Fruit fly (Drosophila melanogaster): ENCODE results near the gene CG2187.

The CG2187 gene

dm6 chr3R:31724580-31725320 lies 33.7 kb downstream of the CG2187 start (continued):
- no peak for TF ChIP-seq tai (GFP tag; optimal IDR thresholded peaks at IDR 0.05)
- TF ChIP-seq rgr (GFP tag; optimal IDR thresholded peaks at IDR 0.05) = peak; percentile 31
- TF ChIP-seq Sp1 (GFP tag; optimal IDR thresholded peaks at IDR 0.05) = peak; percentile 23
- no peak for TF ChIP-seq sv (GFP tag; optimal IDR thresholded peaks at IDR 0.05)
- no peak for TF ChIP-seq Myc (optimal IDR thresholded peaks at IDR 0.05)
- TF ChIP-seq jim (GFP tag; optimal IDR thresholded peaks at IDR 0.05) = peak; percentile 16
- TF ChIP-seq Mio (GFP tag; optimal IDR thresholded peaks at IDR 0.05) = no peak
- TF ChIP-seq pan (optimal IDR thresholded peaks at IDR 0.05) = no peak
- peak; percentile 34 for TF ChIP-seq fru (GFP tag; optimal IDR thresholded peaks at IDR 0.05)
- peak; percentile 60 for TF ChIP-seq CrebA (GFP tag; optimal IDR thresholded peaks at IDR 0.05; ENCODE audit: borderline replicate concordance)
- TF ChIP-seq br (GFP tag; optimal IDR thresholded peaks at IDR 0.05) = peak; percentile 16
- TF ChIP-seq usp (GFP tag; optimal IDR thresholded peaks at IDR 0.05) = no peak
- no peak for TF ChIP-seq Hr83 (GFP tag; optimal IDR thresholded peaks at IDR 0.05; ENCODE audit: poor library complexity, severe bottlenecking)
- TF ChIP-seq CG9705 (GFP tag; optimal IDR thresholded peaks at IDR 0.05) = no peak
- no peak for TF ChIP-seq Rel (GFP tag; optimal IDR thresholded peaks at IDR 0.05)
- TF ChIP-seq Rel (tag; optimal IDR thresholded peaks at IDR 0.05) = peak; percentile 36

DNA sequence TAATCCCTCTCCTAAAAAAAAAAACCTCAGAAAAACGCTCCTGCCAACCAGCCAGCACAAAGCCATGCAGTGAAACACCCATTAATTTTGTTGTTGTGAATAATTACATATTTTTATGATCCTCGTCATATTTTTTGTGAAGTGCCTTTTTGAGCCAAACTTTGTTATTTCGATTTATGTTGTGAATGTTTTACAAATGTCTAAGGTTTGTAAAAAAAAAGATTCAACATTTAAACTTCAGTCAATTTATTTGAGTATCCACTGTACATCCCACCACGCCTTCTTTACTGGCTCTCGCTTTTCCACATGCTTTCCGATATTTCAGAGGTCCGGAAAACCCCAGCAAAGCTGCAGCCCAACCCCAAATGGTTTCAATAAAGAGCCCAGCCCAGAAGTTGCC lies 34.3 kb downstream of the CG2187 start:
- no peak for TF ChIP-seq CG32264 (GFP tag; optimal IDR thresholded peaks at IDR 0.05)
- TF ChIP-seq sage (GFP tag; optimal IDR thresholded peaks at IDR 0.05) = no peak
- no peak for TF ChIP-seq woc (GFP tag; optimal IDR thresholded peaks at IDR 0.05)
- no peak for TF ChIP-seq ey (GFP tag; optimal IDR thresholded peaks at IDR 0.05)
- TF ChIP-seq tai (GFP tag; optimal IDR thresholded peaks at IDR 0.05) = no peak
- TF ChIP-seq pan (optimal IDR thresholded peaks at IDR 0.05) = no peak
- TF ChIP-seq Jra (GFP tag; optimal IDR thresholded peaks at IDR 0.05) = no peak
- no peak for TF ChIP-seq jim (GFP tag; optimal IDR thresholded peaks at IDR 0.05)
- TF ChIP-seq psq (GFP tag; optimal IDR thresholded peaks at IDR 0.05) = no peak
- no peak for TF ChIP-seq GATAd (GFP tag; optimal IDR thresholded peaks at IDR 0.05)
- TF ChIP-seq OdsH (GFP tag; optimal IDR thresholded peaks at IDR 0.05) = no peak
- no peak for TF ChIP-seq lola (GFP tag; optimal IDR thresholded peaks at IDR 0.05)
- TF ChIP-seq h (GFP tag; optimal IDR thresholded peaks at IDR 0.05) = no peak
- no peak for TF ChIP-seq Myc (optimal IDR thresholded peaks at IDR 0.05)
- no peak for TF ChIP-seq usp (GFP tag; optimal IDR thresholded peaks at IDR 0.05)
- no peak for TF ChIP-seq N (GFP tag; optimal IDR thresholded peaks at IDR 0.05)

dm6 chr3R:31723206-31723933 lies 35.1 kb downstream of the CG2187 start:
- TF ChIP-seq Dfd (GFP tag; optimal IDR thresholded peaks at IDR 0.05) (peak; percentile 50), Dif (GFP tag; optimal IDR thresholded peaks at IDR 0.05; ENCODE audit: partially characterized antibody) (no peak), tai (GFP tag; optimal IDR thresholded peaks at IDR 0.05) (no peak)

dm6 chr3R:31721958-31722357 lies 36.5 kb downstream of the CG2187 start:
- no peak for TF ChIP-seq ey (GFP tag; optimal IDR thresholded peaks at IDR 0.05)
- TF ChIP-seq Myc (optimal IDR thresholded peaks at IDR 0.05) = no peak
- no peak for TF ChIP-seq h (GFP tag; optimal IDR thresholded peaks at IDR 0.05)
- no peak for TF ChIP-seq sv (GFP tag; optimal IDR thresholded peaks at IDR 0.05)
- TF ChIP-seq Mio (GFP tag; optimal IDR thresholded peaks at IDR 0.05) = no peak
- peak; percentile 0 for TF ChIP-seq Hr83 (GFP tag; optimal IDR thresholded peaks at IDR 0.05; ENCODE audit: poor library complexity, severe bottlenecking)
- TF ChIP-seq pan (optimal IDR thresholded peaks at IDR 0.05) = no peak
- TF ChIP-seq rgr (GFP tag; optimal IDR thresholded peaks at IDR 0.05) = no peak
- no peak for TF ChIP-seq dsf (GFP tag; optimal IDR thresholded peaks at IDR 0.05; ENCODE audit: borderline replicate concordance)
- TF ChIP-seq GATAd (GFP tag; optimal IDR thresholded peaks at IDR 0.05) = no peak
- TF ChIP-seq Dfd (GFP tag; optimal IDR thresholded peaks at IDR 0.05) = no peak
- peak in 1 of 2 experiments; percentile 20 for TF ChIP-seq dl (GFP tag; optimal IDR thresholded peaks at IDR 0.05; ENCODE audit: insufficient read depth in 1 of 2, partially characterized antibody in 2 of 2)
- TF ChIP-seq HLH106 (tag; optimal IDR thresholded peaks at IDR 0.05) = no peak
- no peak for TF ChIP-seq CrebA (GFP tag; optimal IDR thresholded peaks at IDR 0.05; ENCODE audit: borderline replicate concordance)
- TF ChIP-seq Sp1 (GFP tag; optimal IDR thresholded peaks at IDR 0.05) = no peak
- no peak for TF ChIP-seq Vsx2 (GFP tag; optimal IDR thresholded peaks at IDR 0.05; ENCODE audit: partially characterized antibody)
- TF ChIP-seq br (GFP tag; optimal IDR thresholded peaks at IDR 0.05) = no peak
- no peak for TF ChIP-seq jim (GFP tag; optimal IDR thresholded peaks at IDR 0.05)
- TF ChIP-seq foxo (GFP tag; optimal IDR thresholded peaks at IDR 0.05) = no peak
- TF ChIP-seq brk (GFP tag; optimal IDR thresholded peaks at IDR 0.05) = no peak
- no peak for TF ChIP-seq Jra (GFP tag; optimal IDR thresholded peaks at IDR 0.05)
- TF ChIP-seq CG9705 (GFP tag; optimal IDR thresholded peaks at IDR 0.05) = no peak
- TF ChIP-seq Dif (GFP tag; optimal IDR thresholded peaks at IDR 0.05; ENCODE audit: partially characterized antibody) = peak; percentile 14
